Fruit fly (Drosophila melanogaster): Measurements from ENCODE around the gene CG42692.

- TF ChIP-seq esn (GFP tag; optimal IDR thresholded peaks at IDR 0.05) (no peak), CG16779 (tag; optimal IDR thresholded peaks at IDR 0.05) (no peak)
These were observed 37.8 kb downstream of the CG42692 start for dm6 chr2L:14045562-14046196.
